Worm (Caenorhabditis elegans) whole organism, L3 larva: Measurements from ENCODE around the gene T02D1.7.

ENCODE experiments used
- aly-2 ChIP-seq: fragments of 150-350 bp; optimal IDR thresholded peaks from 2 replicates; lab custom pipeline; 2014; ENCODE audit warnings: missing biosample characterization, missing genetic modification characterization
- ama-1 ChIP-seq: fragments of 150-350 bp; optimal IDR thresholded peaks from 2 replicates; lab custom pipeline; 2018
- ceh-16 ChIP-seq: sonication (generic microtip); optimal IDR thresholded peaks from 2 replicates; lab custom pipeline; 2017; ENCODE audit warnings: missing biosample characterization, missing genetic modification characterization
- ceh-28 ChIP-seq: fragments of 150-350 bp; optimal IDR thresholded peaks from 2 replicates; lab custom pipeline; 2014; ENCODE audit warnings: missing biosample characterization, missing genetic modification reagents, missing genetic modification characterization
- ceh-9 ChIP-seq: sonication (generic microtip); optimal IDR thresholded peaks from 2 replicates; lab custom pipeline; 2018; ENCODE audit warnings: missing biosample characterization, missing genetic modification characterization
- daf-12 ChIP-seq: fragments of 150-350 bp; optimal IDR thresholded peaks from 2 replicates; lab custom pipeline; 2014; ENCODE audit warnings: missing biosample characterization, missing genetic modification reagents, missing genetic modification characterization
- egl-27 ChIP-seq: sonication (generic microtip); optimal IDR thresholded peaks from 4 replicates; lab custom pipeline; 2017; ENCODE audit warnings: missing biosample characterization, missing genetic modification reagents, missing genetic modification characterization
- egl-5 ChIP-seq: fragments of 150-350 bp; optimal IDR thresholded peaks from 2 replicates; lab custom pipeline; 2017; ENCODE audit warnings: missing biosample characterization, missing genetic modification reagents, missing genetic modification characterization, inconsistent platforms
- elt-2 ChIP-seq: sonication (generic microtip); optimal IDR thresholded peaks from 2 replicates; lab custom pipeline; 2016; ENCODE audit warnings: missing genetic modification reagents, mild to moderate bottlenecking, missing genetic modification characterization, missing compliant biosample characterization
- elt-3 ChIP-seq, 3 experiments: fragments of 150-350 bp in 1 of 3; sonication (generic microtip) in 2 of 3; optimal IDR thresholded peaks; 2 replicates in 2 of 3; 4 replicates in 1 of 3; lab custom pipeline; 2014 to 2017; ENCODE audit warnings: missing biosample characterization in 3 of 3, missing genetic modification characterization in 3 of 3
- fkh-2 ChIP-seq: fragments of 150-350 bp; optimal IDR thresholded peaks from 2 replicates; lab custom pipeline; 2014; ENCODE audit warnings: missing biosample characterization, missing genetic modification reagents, missing genetic modification characterization
- fos-1 ChIP-seq: fragments of 150-350 bp; optimal IDR thresholded peaks from 2 replicates; lab custom pipeline; 2014; ENCODE audit warnings: missing biosample characterization, missing genetic modification characterization
- hmg-11 ChIP-seq: sonication (generic microtip); optimal IDR thresholded peaks from 2 replicates; lab custom pipeline; 2016; ENCODE audit warnings: missing genetic modification characterization, missing compliant biosample characterization
- jun-1 ChIP-seq: fragments of 150-350 bp; optimal IDR thresholded peaks from 2 replicates; lab custom pipeline; 2014; ENCODE audit warnings: missing biosample characterization, missing genetic modification reagents, missing genetic modification characterization
- lin-15B ChIP-seq: fragments of 150-350 bp; optimal IDR thresholded peaks from 2 replicates; lab custom pipeline; 2014; ENCODE audit warnings: missing biosample characterization, missing genetic modification characterization
- lin-39 ChIP-seq: fragments of 150-350 bp; optimal IDR thresholded peaks from 2 replicates; lab custom pipeline; 2018; ENCODE audit warnings: missing biosample characterization, missing genetic modification reagents, missing genetic modification characterization
- mdl-1 ChIP-seq: fragments of 150-350 bp; optimal IDR thresholded peaks from 2 replicates; lab custom pipeline; 2014; ENCODE audit warnings: missing biosample characterization, missing genetic modification characterization
- nhr-11 ChIP-seq: fragments of 150-350 bp; optimal IDR thresholded peaks from 2 replicates; lab custom pipeline; 2014; ENCODE audit warnings: missing biosample characterization, missing genetic modification characterization
- nhr-12 ChIP-seq: fragments of 150-350 bp; optimal IDR thresholded peaks from 2 replicates; lab custom pipeline; 2014; ENCODE audit warnings: missing biosample characterization, missing genetic modification characterization
- nhr-237 ChIP-seq: fragments of 150-350 bp; optimal IDR thresholded peaks from 2 replicates; lab custom pipeline; 2014; ENCODE audit warnings: missing biosample characterization, missing genetic modification characterization
- nhr-25 ChIP-seq: sonication (generic microtip); optimal IDR thresholded peaks from 2 replicates; lab custom pipeline; 2017; ENCODE audit warnings: missing biosample characterization, missing genetic modification characterization
- nhr-28 ChIP-seq: fragments of 150-350 bp; optimal IDR thresholded peaks from 2 replicates; lab custom pipeline; 2014; ENCODE audit warnings: missing biosample characterization, missing genetic modification characterization
- nhr-43 ChIP-seq: sonication (generic microtip); optimal IDR thresholded peaks from 2 replicates; lab custom pipeline; 2016; ENCODE audit warnings: mild to moderate bottlenecking, missing genetic modification characterization, missing compliant biosample characterization; ENCODE audit not compliant: poor library complexity, severe bottlenecking
- nhr-76 ChIP-seq: fragments of 150-350 bp; sonication (generic microtip); optimal IDR thresholded peaks from 5 replicates; lab custom pipeline; 2014; ENCODE audit warnings: missing biosample characterization, missing genetic modification characterization
- pha-4 ChIP-seq: fragments of 150-350 bp; optimal IDR thresholded peaks from 2 replicates; lab custom pipeline; 2014; ENCODE audit warnings: missing biosample characterization, missing genetic modification reagents, missing genetic modification characterization
- pqm-1 ChIP-seq: fragments of 150-350 bp; optimal IDR thresholded peaks from 2 replicates; lab custom pipeline; 2017; ENCODE audit warnings: missing biosample characterization, missing genetic modification characterization, inconsistent platforms
- sea-2 ChIP-seq: fragments of 150-350 bp; sonication (generic microtip); optimal IDR thresholded peaks from 4 replicates; lab custom pipeline; 2014; ENCODE audit warnings: missing biosample characterization, missing genetic modification reagents, missing genetic modification characterization
- skn-1 ChIP-seq: fragments of 150-350 bp; optimal IDR thresholded peaks from 2 replicates; lab custom pipeline; 2014; ENCODE audit warnings: missing biosample characterization, missing genetic modification characterization
- snpc-4 ChIP-seq: fragments of 150-350 bp; optimal IDR thresholded peaks from 2 replicates; lab custom pipeline; 2014; ENCODE audit warnings: missing biosample characterization, missing genetic modification characterization
- tbx-2 ChIP-seq: sonication (generic microtip); optimal IDR thresholded peaks from 2 replicates; lab custom pipeline; 2016; ENCODE audit warnings: mild to moderate bottlenecking, missing genetic modification characterization, missing compliant biosample characterization
- unc-39 ChIP-seq: sonication (generic microtip); optimal IDR thresholded peaks from 4 replicates; lab custom pipeline; 2017; ENCODE audit warnings: missing biosample characterization, missing genetic modification characterization
- unc-62 ChIP-seq: fragments of 150-350 bp; sonication (generic microtip); optimal IDR thresholded peaks from 4 replicates; lab custom pipeline; 2014; ENCODE audit warnings: missing biosample characterization, missing genetic modification reagents, missing genetic modification characterization
- ztf-11 ChIP-seq: fragments of 150-350 bp; optimal IDR thresholded peaks from 2 replicates; lab custom pipeline; 2014; ENCODE audit warnings: missing biosample characterization, missing genetic modification characterization
- ztf-4 ChIP-seq: fragments of 150-350 bp; optimal IDR thresholded peaks from 2 replicates; lab custom pipeline; 2014; ENCODE audit warnings: missing biosample characterization, missing genetic modification characterization

Gene T02D1.7

DNA sequence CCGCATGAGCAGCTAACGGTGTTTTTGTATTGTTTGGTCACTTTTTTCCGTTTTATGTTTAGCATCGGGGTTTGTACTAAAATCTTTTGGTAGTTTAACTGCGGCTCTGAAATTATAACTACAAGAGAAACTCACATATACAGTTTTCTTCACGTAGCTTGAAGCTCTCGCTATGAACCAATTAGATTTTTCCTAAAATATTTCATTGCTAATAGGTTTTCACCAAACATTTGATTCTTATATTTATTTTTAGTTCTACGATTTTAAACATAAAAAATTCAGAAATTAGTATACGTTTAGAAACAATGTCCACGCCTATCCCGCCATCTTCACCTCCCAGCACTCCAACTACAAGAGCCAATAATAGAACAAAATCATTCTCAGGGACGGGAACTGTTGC lies 20.5 kb upstream of the T02D1.7 start, which contains the start of gene C06A12.3:
C06A12.3 (plus strand) TSS at position 301 of the 400 bp plus-strand sequence.
- TF ChIP-seq ztf-11 (tag; lab: Kevin White, UChicago), result no peak
- no peak for TF ChIP-seq elt-2 (tag; lab: Kevin White, UChicago)
- no peak for TF ChIP-seq jun-1 (tag; lab: Kevin White, UChicago)
- no peak for TF ChIP-seq ceh-9 (tag; lab: Kevin White, UChicago)
- TF ChIP-seq fos-1, result no peak
- TF ChIP-seq nhr-25 (tag; lab: Kevin White, UChicago), result no peak

DNA sequence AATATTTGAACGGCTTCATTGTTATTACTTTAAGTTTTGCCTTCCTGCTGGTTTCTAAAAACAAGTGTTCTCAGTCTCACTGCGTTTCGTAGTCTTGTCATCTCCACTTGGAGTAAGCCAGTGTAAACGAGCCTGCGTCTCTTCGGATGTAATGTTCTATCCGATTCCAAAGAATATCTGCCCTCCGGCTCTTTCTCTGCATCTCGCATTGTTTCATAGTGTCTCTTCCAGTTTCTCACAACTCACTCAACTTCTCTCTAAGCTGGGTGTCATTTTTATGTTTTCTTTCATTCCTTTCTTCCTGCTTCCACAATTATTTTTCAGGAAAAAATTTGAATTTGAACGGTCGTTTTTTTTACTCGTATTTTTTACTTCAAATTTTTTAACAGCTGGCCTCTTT lies 20.0 kb upstream of the T02D1.7 start:
- peak; percentile 31 for TF ChIP-seq hmg-11 (tag; lab: Kevin White, UChicago)
- peak; percentile 9 for TF ChIP-seq lin-39
- no peak for TF ChIP-seq ceh-9 (tag; lab: Kevin White, UChicago)
- TF ChIP-seq ceh-16, result no peak
- TF ChIP-seq pha-4 (tag; lab: Kevin White, UChicago), result peak; percentile 50
- no peak for TF ChIP-seq nhr-237 (tag; lab: Kevin White, UChicago)

DNA sequence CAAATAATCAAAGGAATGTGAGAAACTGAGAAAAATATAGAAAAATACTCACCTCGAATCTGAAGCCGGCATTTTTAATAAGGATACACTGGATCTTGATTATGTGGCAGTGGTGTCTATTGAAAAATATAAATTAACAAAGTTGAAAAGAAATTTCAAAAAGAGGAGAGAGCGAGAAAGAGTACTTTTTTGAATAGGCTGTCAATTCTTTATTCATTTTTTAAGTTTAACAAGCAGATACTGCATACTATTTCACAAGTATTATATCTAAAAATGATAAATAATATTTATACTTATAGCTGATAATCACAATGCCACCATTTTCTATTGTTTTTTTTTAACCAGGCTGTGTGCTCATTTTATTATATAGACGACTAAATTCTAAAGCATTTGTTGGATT lies 10.8 kb upstream of the T02D1.7 start, which contains the start of gene npr-26:
npr-26 (minus strand) TSS at position 101 of the 400 bp plus-strand sequence.
- TF ChIP-seq snpc-4 (no peak), lin-15B (tag; lab: Kevin White, UChicago) (no peak), tbx-2 (tag; lab: Kevin White, UChicago) (no peak), aly-2 (no peak), ceh-16 (no peak), ama-1 (lab: Kevin White, UChicago) (no peak), jun-1 (tag; lab: Kevin White, UChicago) (no peak), nhr-43 (tag; lab: Kevin White, UChicago) (no peak), ceh-28 (tag; lab: Kevin White, UChicago) (no peak)

DNA sequence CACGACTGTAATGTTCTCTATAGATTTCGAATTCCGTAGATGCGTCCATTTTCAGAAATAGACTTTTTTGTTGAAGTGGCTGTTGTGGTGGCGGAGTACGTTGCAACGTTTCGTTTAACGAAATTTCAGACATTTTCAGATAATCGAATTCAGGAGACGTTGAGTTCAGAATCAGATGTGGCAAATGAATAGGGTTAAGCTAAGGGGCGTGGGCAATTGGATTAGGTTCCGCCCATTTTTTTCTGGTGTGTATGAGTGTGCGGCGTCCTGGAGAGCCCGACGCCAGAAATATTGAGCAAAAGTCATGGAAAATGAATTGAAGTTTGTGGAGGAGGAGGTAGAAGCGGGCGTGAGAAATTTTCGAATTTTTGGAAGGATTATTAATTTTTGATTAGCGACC lies 6.4 kb upstream of the T02D1.7 start:
- TF ChIP-seq unc-39 (tag; lab: Kevin White, UChicago) (no peak), mdl-1 (tag; lab: Kevin White, UChicago) (no peak), nhr-237 (tag; lab: Kevin White, UChicago) (no peak), fos-1 (no peak), elt-2 (tag; lab: Kevin White, UChicago) (no peak), egl-27 (tag; lab: Kevin White, UChicago) (no peak)

DNA sequence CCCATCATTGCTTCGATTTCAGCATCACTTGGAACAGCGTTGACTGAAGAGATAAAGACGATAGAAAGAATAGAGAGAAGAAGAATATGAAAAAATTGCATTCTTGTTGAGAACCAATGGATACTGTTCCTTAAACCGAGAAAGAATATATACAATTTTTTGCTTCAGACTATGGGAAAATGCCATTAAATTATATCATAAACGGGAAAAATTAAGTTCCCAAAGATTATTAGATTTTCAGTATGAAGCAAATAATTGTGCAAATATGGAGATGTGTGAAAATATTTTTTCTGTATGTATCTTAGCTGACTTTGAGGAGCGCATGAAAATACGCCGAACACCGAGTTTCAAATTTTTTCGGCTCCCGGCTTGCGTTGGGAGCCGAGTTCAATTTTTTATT lies 566 bp upstream of the T02D1.7 start, which contains the start of gene T02D1.9:
T02D1.9 (minus strand) TSS at position 101 of the 400 bp plus-strand sequence.
- TF ChIP-seq skn-1 (tag; lab: Kevin White, UChicago) (no peak), nhr-12 (tag; lab: Kevin White, UChicago) (no peak), egl-27 (tag; lab: Kevin White, UChicago) (no peak), ceh-16 (no peak), elt-3 (tag; optimal IDR thresholded peaks at IDR 0.05; lab: Kevin White, UChicago) (no peak), fos-1 (no peak), daf-12 (tag; lab: Kevin White, UChicago) (no peak), aly-2 (no peak), nhr-28 (no peak), ztf-4 (tag; lab: Kevin White, UChicago) (no peak), fkh-2 (tag; lab: Kevin White, UChicago) (no peak), nhr-11 (tag; lab: Kevin White, UChicago) (no peak)

DNA sequence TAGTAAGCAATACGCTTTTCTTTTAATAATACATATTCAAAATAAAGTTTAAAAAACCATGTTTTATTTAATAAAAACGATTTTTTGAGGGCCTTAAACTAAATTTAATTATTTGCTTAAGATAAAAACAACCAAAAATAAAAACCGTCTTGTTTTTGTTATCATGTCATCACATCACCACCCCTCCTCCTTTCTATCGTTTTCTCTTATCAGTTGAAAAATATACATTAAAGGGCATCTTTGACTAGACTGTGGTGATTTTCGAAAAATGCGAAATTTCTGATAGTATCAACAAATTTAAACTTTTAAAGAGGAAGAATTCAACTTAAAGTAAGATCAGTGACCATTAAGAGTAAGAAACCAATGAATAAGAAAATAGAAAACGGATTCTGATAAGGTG lies 806 bp downstream of the T02D1.7 start:
- no peak for TF ChIP-seq snpc-4
- TF ChIP-seq sea-2 (GFP tag; lab: Kevin White, UChicago), result no peak
- no peak for TF ChIP-seq lin-15B (tag; lab: Kevin White, UChicago)
- TF ChIP-seq unc-62, result no peak
- peak; percentile 76 for TF ChIP-seq elt-2 (tag; lab: Kevin White, UChicago)
- TF ChIP-seq egl-27 (tag; lab: Kevin White, UChicago), result no peak
- peak; percentile 60 for TF ChIP-seq pqm-1 (tag; lab: Kevin White, UChicago)
- no peak for TF ChIP-seq aly-2
- no peak for TF ChIP-seq nhr-76 (tag; lab: Kevin White, UChicago)
- TF ChIP-seq fkh-2 (tag; lab: Kevin White, UChicago), result no peak
- peak; percentile 8 for TF ChIP-seq jun-1 (tag; lab: Kevin White, UChicago)
- no peak for TF ChIP-seq ztf-11 (tag; lab: Kevin White, UChicago)
- TF ChIP-seq egl-5, result no peak
